Worm (Caenorhabditis elegans) whole organism, early embryonic: Measurements from ENCODE around the gene fbxa-105.

Experiments used
- ama-1 ChIP-seq: fragments of 150-350 bp; optimal IDR thresholded peaks from 2 replicates; lab custom pipeline; 2014
- ceh-13 ChIP-seq: fragments of 200-800 bp; sonication (Bioruptor generic); optimal IDR thresholded peaks from 2 replicates; lab custom pipeline; 2018; ENCODE audit warnings: mild to moderate bottlenecking, missing genetic modification characterization, missing compliant biosample characterization
- ets-7 ChIP-seq: sonication (generic microtip); optimal IDR thresholded peaks from 2 replicates; lab custom pipeline; 2016; ENCODE audit warnings: missing genotype, missing genetic modification characterization, missing compliant biosample characterization
- flt-1 ChIP-seq: fragments of 200-800 bp; sonication (Bioruptor generic); IDR thresholded peaks from 2 replicates; pipeline ENCODE4 v1.3.6; 2022; ENCODE audit warnings: missing genetic modification characterization, missing compliant biosample characterization
- hmbx-1 ChIP-seq: sonication (generic microtip); optimal IDR thresholded peaks from 2 replicates; lab custom pipeline; 2016; ENCODE audit warnings: mild to moderate bottlenecking, missing genetic modification characterization, missing compliant biosample characterization
- hnd-1 ChIP-seq: sonication (generic microtip); optimal IDR thresholded peaks from 2 replicates; lab custom pipeline; 2016; ENCODE audit warnings: missing genetic modification characterization, missing compliant biosample characterization
- scrt-1 ChIP-seq: fragments of 200-800 bp; sonication (Bioruptor generic); IDR thresholded peaks from 2 replicates; pipeline ENCODE4 v1.3.6; 2022; ENCODE audit warnings: missing genetic modification characterization, missing compliant biosample characterization
- tra-4 ChIP-seq: sonication (generic microtip); optimal IDR thresholded peaks from 2 replicates; lab custom pipeline; 2017; ENCODE audit warnings: missing genetic modification characterization, missing compliant biosample characterization

DNA sequence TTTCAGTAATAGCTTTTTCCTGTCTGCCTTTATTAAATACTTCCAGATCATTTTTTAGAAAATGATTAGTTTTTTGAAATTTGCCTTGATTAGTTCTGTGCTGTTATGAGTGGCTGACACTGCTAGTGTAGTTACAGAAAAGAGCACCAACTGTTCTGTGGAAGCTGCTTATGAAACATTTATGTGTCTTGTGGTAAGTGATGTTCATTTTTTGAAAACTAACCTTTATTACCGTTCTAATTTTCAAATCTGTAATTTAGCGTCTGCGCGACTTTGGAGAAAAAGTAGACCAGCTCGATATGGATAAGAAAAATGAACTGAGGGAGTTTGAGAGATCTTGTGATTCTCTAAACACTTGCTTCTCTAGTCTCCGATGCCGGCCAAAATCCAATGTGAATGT is 22.3 kb downstream of the fbxa-105 start, which contains the start of gene srj-14:
- TF ChIP-seq ama-1 (lab: Kevin White, UChicago) = no peak
- TF ChIP-seq hnd-1 = no peak
- no peak for TF ChIP-seq hmbx-1 (tag; lab: Kevin White, UChicago)
- TF ChIP-seq flt-1 (GFP tag; lab: Robert Waterston, UW) = no peak
- no peak for TF ChIP-seq ets-7
- no peak for TF ChIP-seq tra-4 (tag; lab: Kevin White, UChicago)
- no peak for TF ChIP-seq scrt-1 (GFP tag; lab: Robert Waterston, UW)
- TF ChIP-seq ceh-13 (GFP tag; lab: Kevin White, UChicago) = no peak
